Worm (Caenorhabditis elegans) whole organism, L4 larva: ENCODE results near the gene hex-2.

ENCODE experiments used
- ces-1 ChIP-seq: fragments of 150-350 bp; sonication (generic microtip); optimal IDR thresholded peaks from 4 replicates; lab custom pipeline; 2014; ENCODE audit warnings: missing biosample characterization, missing genetic modification reagents, missing genetic modification characterization
- fkh-10 ChIP-seq: fragments of 150-350 bp; optimal IDR thresholded peaks from 2 replicates; lab custom pipeline; 2014; ENCODE audit warnings: missing biosample characterization, missing genetic modification reagents, missing genetic modification characterization
- nhr-11 ChIP-seq: fragments of 150-350 bp; optimal IDR thresholded peaks from 2 replicates; lab custom pipeline; 2014; ENCODE audit warnings: missing biosample characterization, missing genetic modification characterization
- nhr-237 ChIP-seq: sonication (generic microtip); optimal IDR thresholded peaks from 2 replicates; lab custom pipeline; 2017; ENCODE audit warnings: missing biosample characterization, missing genetic modification characterization
- nhr-41 ChIP-seq: fragments of 200-800 bp; sonication (Bioruptor generic); IDR thresholded peaks from 2 replicates; pipeline ENCODE4 v1.3.6; 2022; ENCODE audit warnings: missing genetic modification reagents, missing genetic modification characterization, missing compliant biosample characterization
- nhr-77 ChIP-seq: fragments of 150-350 bp; optimal IDR thresholded peaks from 2 replicates; lab custom pipeline; 2014; ENCODE audit warnings: missing biosample characterization, missing genetic modification characterization
- pha-4 ChIP-seq, 2 experiments: fragments of 150-350 bp in 1 of 2; fragments of 200-800 bp in 1 of 2; sonication (Bioruptor generic) in 1 of 2; IDR thresholded peaks in 1 of 2; optimal IDR thresholded peaks in 1 of 2; 2 replicates each; pipeline versions ENCODE4 v1.3.6 to Lab custom; 2014 to 2022; ENCODE audit warnings: missing genetic modification characterization in 2 of 2, missing genetic modification reagents in 2 of 2, missing biosample characterization in 1 of 2, missing compliant biosample characterization in 1 of 2
- php-3 ChIP-seq: fragments of 200-800 bp; sonication (Bioruptor generic); IDR thresholded peaks from 2 replicates; pipeline ENCODE4 v1.3.6; 2022; ENCODE audit warnings: missing genetic modification reagents, missing genetic modification characterization, missing compliant biosample characterization
- skn-1 ChIP-seq: fragments of 150-350 bp; optimal IDR thresholded peaks from 2 replicates; lab custom pipeline; 2014; ENCODE audit warnings: missing biosample characterization, missing genetic modification characterization
- snpc-4 ChIP-seq: fragments of 150-350 bp; optimal IDR thresholded peaks from 2 replicates; lab custom pipeline; 2014; ENCODE audit warnings: missing biosample characterization, missing genetic modification characterization
- unc-130 ChIP-seq: sonication (generic microtip); optimal IDR thresholded peaks from 2 replicates; lab custom pipeline; 2016; ENCODE audit warnings: missing genetic modification reagents, missing genetic modification characterization, missing compliant biosample characterization
- unc-62 ChIP-seq, 3 experiments: fragments of 150-350 bp in 1 of 3; sonication (generic microtip); optimal IDR thresholded peaks in 2 of 3; peaks in 1 of 3; 1 replicate in 1 of 3; 2 replicates in 2 of 3; lab custom pipeline; 2014 to 2017; ENCODE audit warnings: missing biosample characterization in 3 of 3, missing genetic modification characterization in 3 of 3, missing genetic modification reagents in 3 of 3, missing genotype in 1 of 3
- zfp-3 ChIP-seq: fragments of 200-800 bp; sonication (Bioruptor generic); conservative IDR thresholded peaks from 2 replicates; pipeline ENCODE4 v1.3.6; 2022; ENCODE audit warnings: missing genetic modification reagents, missing genetic modification characterization, missing compliant biosample characterization

ce11 chrV:5630792-5631191 lies 23.5 kb upstream of the hex-2 start, which contains the start of gene acy-4:
- TF ChIP-seq nhr-41 (GFP tag; lab: Robert Waterston, UW) (no peak), skn-1 (tag; lab: Kevin White, UChicago) (no peak), nhr-11 (no peak), nhr-77 (tag; lab: Kevin White, UChicago) (no peak), snpc-4 (no peak), unc-130 (no peak), unc-62 (GFP tag; optimal IDR thresholded peaks at IDR 0.05 in 1 of 2; lab: Kevin White, UChicago) (no peak), unc-62 (tag; optimal IDR thresholded peaks at IDR 0.05; lab: Kevin White, UChicago) (no peak), php-3 (GFP tag; lab: Robert Waterston, UW) (no peak), pha-4 (GFP tag; IDR thresholded peaks at IDR 0.05; lab: Robert Waterston, UW) (no peak), pha-4 (tag; optimal IDR thresholded peaks at IDR 0.05; lab: Kevin White, UChicago) (no peak), ces-1 (GFP tag; lab: Kevin White, UChicago) (no peak), zfp-3 (GFP tag; lab: Robert Waterston, UW) (no peak), nhr-237 (tag; lab: Kevin White, UChicago) (no peak), fkh-10 (GFP tag; lab: Kevin White, UChicago) (no peak)
